Worm (Caenorhabditis elegans) whole organism, early embryonic: Measurements from ENCODE around the gene gei-4.

Experiments
- ama-1 ChIP-seq: fragments of 150-350 bp; optimal IDR thresholded peaks from 2 replicates; lab custom pipeline; 2014
- ceh-13 ChIP-seq: fragments of 200-800 bp; sonication (Bioruptor generic); optimal IDR thresholded peaks from 2 replicates; lab custom pipeline; 2018; ENCODE audit warnings: mild to moderate bottlenecking, missing genetic modification characterization, missing compliant biosample characterization
- hmbx-1 ChIP-seq: sonication (generic microtip); optimal IDR thresholded peaks from 2 replicates; lab custom pipeline; 2016; ENCODE audit warnings: mild to moderate bottlenecking, missing genetic modification characterization, missing compliant biosample characterization
- hmg-4 ChIP-seq: fragments of 200-800 bp; sonication (Bioruptor generic); optimal IDR thresholded peaks from 2 replicates; lab custom pipeline; 2018; ENCODE audit warnings: mild to moderate bottlenecking, missing genetic modification characterization, missing compliant biosample characterization
- hnd-1 ChIP-seq: sonication (generic microtip); optimal IDR thresholded peaks from 2 replicates; lab custom pipeline; 2016; ENCODE audit warnings: missing genetic modification characterization, missing compliant biosample characterization
- pes-1 ChIP-seq: fragments of 200-800 bp; sonication (Bioruptor generic); IDR thresholded peaks from 2 replicates; pipeline ENCODE4 v1.3.6; 2022; ENCODE audit warnings: missing genetic modification reagents, missing genetic modification characterization, missing compliant biosample characterization
- sea-1 ChIP-seq: fragments of 200-800 bp; sonication (Bioruptor generic); conservative IDR thresholded peaks from 2 replicates; pipeline ENCODE4 v1.3.6; 2022; ENCODE audit warnings: missing genetic modification characterization, missing compliant biosample characterization
- tbx-11 ChIP-seq: fragments of 200-800 bp; sonication (Bioruptor generic); IDR thresholded peaks from 2 replicates; pipeline ENCODE4 v1.3.6; 2022; ENCODE audit warnings: missing genetic modification characterization, missing compliant biosample characterization

DNA sequence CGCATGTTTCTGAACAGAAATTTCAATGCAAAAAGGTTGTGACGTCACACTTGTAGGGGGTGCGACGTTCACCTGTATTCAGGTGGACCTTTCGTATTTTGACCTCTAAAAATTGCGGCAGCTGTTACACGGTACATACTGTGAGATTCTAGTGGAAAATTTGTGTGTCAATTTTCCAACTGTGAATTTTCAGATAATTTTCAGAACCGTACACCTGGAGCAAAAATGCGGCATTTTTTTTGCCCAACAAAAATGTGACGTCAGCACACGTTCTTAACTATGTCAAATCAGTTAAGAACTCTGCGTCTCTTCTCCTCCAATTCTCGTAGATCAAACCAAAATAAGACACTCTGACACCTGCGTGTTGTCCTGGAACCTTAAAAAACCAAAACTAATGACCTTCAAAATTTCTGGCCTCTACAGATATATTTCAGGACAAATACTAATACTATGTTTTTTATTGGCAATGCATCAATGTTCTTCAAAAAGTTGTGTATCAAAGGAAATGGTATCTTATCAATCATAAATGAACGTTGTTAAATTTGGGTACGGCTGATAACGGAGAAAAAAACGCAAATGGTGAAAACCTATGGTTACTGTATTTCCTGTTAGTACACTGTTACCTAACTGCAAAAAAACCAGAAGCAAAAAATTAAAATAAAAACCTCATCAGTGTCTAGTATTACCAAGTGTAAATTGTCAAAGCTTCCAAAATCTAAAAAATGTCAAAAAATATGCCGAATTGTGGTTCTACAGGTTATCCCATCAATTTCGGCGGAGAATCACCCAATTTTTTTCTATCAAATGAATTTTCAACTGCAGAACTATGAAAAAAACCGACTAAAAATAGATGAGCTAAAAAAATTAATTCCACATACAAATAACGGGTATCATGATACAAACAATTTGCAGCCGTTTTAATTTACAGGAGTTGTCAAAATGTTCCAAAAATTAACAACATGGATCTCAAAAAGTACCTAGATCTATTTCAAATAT is 2.6 kb upstream of the gei-4 start:
- TF ChIP-seq sea-1 (GFP tag; lab: Robert Waterston, UW) = no peak
- TF ChIP-seq ama-1 (lab: Kevin White, UChicago) = no peak
- TF ChIP-seq pes-1 (GFP tag; lab: Robert Waterston, UW) = no peak
- TF ChIP-seq hnd-1 (tag; lab: Kevin White, UChicago) = no peak
- no peak for TF ChIP-seq hmg-4 (GFP tag; lab: Kevin White, UChicago)
- no peak for TF ChIP-seq tbx-11
- no peak for TF ChIP-seq hmbx-1 (tag; lab: Kevin White, UChicago)
- no peak for TF ChIP-seq ceh-13 (GFP tag; lab: Kevin White, UChicago)
